Worm (Caenorhabditis elegans) whole organism, L4 larva: ENCODE measurements around the gene ZK596.3.

ENCODE experiments used
- D1046.2 ChIP-seq: fragments of 200-800 bp; sonication (Bioruptor generic); IDR thresholded peaks from 2 replicates; pipeline ENCODE4 v1.3.6; 2022; ENCODE audit warnings: missing genetic modification characterization, missing compliant biosample characterization
- F26F4.8 ChIP-seq: fragments of 200-800 bp; sonication (Bioruptor generic); conservative IDR thresholded peaks from 2 replicates; pipeline ENCODE4 v1.3.6; 2022; ENCODE audit warnings: missing genetic modification characterization, missing compliant biosample characterization
- T20F7.1 ChIP-seq: fragments of 200-800 bp; sonication (Bioruptor generic); optimal IDR thresholded peaks from 2 replicates; lab custom pipeline; 2018; ENCODE audit warnings: mild to moderate bottlenecking, missing genetic modification characterization, missing compliant biosample characterization
- Y105C5A.15 ChIP-seq: fragments of 200-800 bp; sonication (Bioruptor generic); IDR thresholded peaks from 2 replicates; pipeline ENCODE4 v1.3.6; 2022; ENCODE audit warnings: missing genetic modification characterization, missing compliant biosample characterization
- ZK546.5 ChIP-seq, 2 experiments: sonication (generic microtip); optimal IDR thresholded peaks; 2 replicates each; lab custom pipeline; 2017; ENCODE audit warnings: missing biosample characterization in 2 of 2, missing genetic modification characterization in 2 of 2
- aha-1 ChIP-seq: fragments of 150-350 bp; peaks from one replicate; lab custom pipeline; 2014; ENCODE audit warnings: missing biosample characterization, missing genetic modification characterization
- aly-2 ChIP-seq: sonication (generic microtip); optimal IDR thresholded peaks from 2 replicates; lab custom pipeline; 2018; ENCODE audit warnings: missing biosample characterization, missing genetic modification characterization
- arid-1 ChIP-seq: fragments of 200-800 bp; sonication (Bioruptor generic); conservative IDR thresholded peaks from 2 replicates; pipeline ENCODE4 v1.3.6; 2022; ENCODE audit warnings: missing genetic modification reagents, missing genetic modification characterization, missing compliant biosample characterization
- ceh-20 ChIP-seq: fragments of 200-800 bp; sonication (Bioruptor generic); IDR thresholded peaks from 2 replicates; pipeline ENCODE4 v1.3.6; 2022; ENCODE audit warnings: missing genetic modification reagents, missing genetic modification characterization, missing compliant biosample characterization
- ceh-44 ChIP-seq: fragments of 200-800 bp; sonication (Bioruptor generic); IDR thresholded peaks from 2 replicates; pipeline ENCODE4 v1.3.6; 2022; ENCODE audit warnings: missing genetic modification reagents, missing genetic modification characterization, missing compliant biosample characterization
- ceh-62 ChIP-seq: sonication (generic microtip); optimal IDR thresholded peaks from 2 replicates; lab custom pipeline; 2017; ENCODE audit warnings: missing biosample characterization, missing genetic modification characterization
- ceh-82 ChIP-seq: sonication (generic microtip); optimal IDR thresholded peaks from 2 replicates; lab custom pipeline; 2017; ENCODE audit warnings: missing biosample characterization, missing genetic modification characterization
- daf-16 ChIP-seq, 3 experiments: sonication (generic microtip); optimal IDR thresholded peaks; 2 replicates each; lab custom pipeline; 2016 to 2017; ENCODE audit warnings: missing genetic modification characterization in 3 of 3, missing genetic modification reagents in 3 of 3, mild to moderate bottlenecking in 2 of 3, missing compliant biosample characterization in 2 of 3, missing biosample characterization in 1 of 3, moderate library complexity in 1 of 3
- dmd-9 ChIP-seq: fragments of 200-800 bp; sonication (Bioruptor generic); IDR thresholded peaks from 2 replicates; pipeline ENCODE4 v1.3.6; 2022; ENCODE audit warnings: missing genetic modification reagents, missing genetic modification characterization, missing compliant biosample characterization
- dve-1 ChIP-seq: sonication (generic microtip); optimal IDR thresholded peaks from 2 replicates; lab custom pipeline; 2017; ENCODE audit warnings: antibody characterized with exemption, mild to moderate bottlenecking, missing genetic modification characterization, missing compliant biosample characterization; ENCODE audit not compliant: insufficient read depth
- egl-27 ChIP-seq: sonication (generic microtip); optimal IDR thresholded peaks from 3 replicates; lab custom pipeline; 2017; ENCODE audit warnings: missing biosample characterization, missing genetic modification reagents, missing genetic modification characterization
- egl-43 ChIP-seq: fragments of 200-800 bp; sonication (Bioruptor generic); IDR thresholded peaks from 2 replicates; pipeline ENCODE4 v1.3.6; 2022; ENCODE audit warnings: missing genetic modification reagents, missing genetic modification characterization, missing compliant biosample characterization
- hif-1 ChIP-seq, 2 experiments: sonication (generic microtip); optimal IDR thresholded peaks; 2 replicates each; lab custom pipeline; 2016 to 2017; ENCODE audit warnings: missing compliant biosample characterization in 2 of 2, missing genetic modification characterization in 2 of 2, missing genetic modification reagents in 2 of 2, missing genotype in 2 of 2, mild to moderate bottlenecking in 1 of 2
- hlh-11 ChIP-seq: fragments of 200-800 bp; sonication (Bioruptor generic); optimal IDR thresholded peaks from 2 replicates; lab custom pipeline; 2018; ENCODE audit warnings: mild to moderate bottlenecking, missing genetic modification characterization, missing compliant biosample characterization
- hmg-1.1 ChIP-seq: fragments of 200-800 bp; sonication (Bioruptor generic); IDR thresholded peaks from 2 replicates; pipeline ENCODE4 v1.3.6; 2022; ENCODE audit warnings: missing genetic modification reagents, missing genetic modification characterization, missing compliant biosample characterization
- jun-1 ChIP-seq: fragments of 150-350 bp; optimal IDR thresholded peaks from 2 replicates; lab custom pipeline; 2014; ENCODE audit warnings: missing biosample characterization, missing genetic modification reagents, missing genetic modification characterization
- lin-29 ChIP-seq: fragments of 200-800 bp; sonication (Bioruptor generic); IDR thresholded peaks from 2 replicates; pipeline ENCODE4 v1.3.6; 2022; ENCODE audit warnings: missing genetic modification reagents, missing genetic modification characterization, missing compliant biosample characterization
- lin-38 ChIP-seq: fragments of 200-800 bp; sonication (Bioruptor generic); IDR thresholded peaks from 2 replicates; pipeline ENCODE4 v1.3.6; 2022; ENCODE audit warnings: missing genetic modification reagents, missing genetic modification characterization, missing compliant biosample characterization
- madf-9 ChIP-seq: fragments of 200-800 bp; sonication (Bioruptor generic); conservative IDR thresholded peaks from 2 replicates; pipeline ENCODE4 v1.3.6; 2022; ENCODE audit warnings: missing genetic modification reagents, missing genetic modification characterization, missing compliant biosample characterization
- mes-2 ChIP-seq: sonication (generic microtip); optimal IDR thresholded peaks from 2 replicates; lab custom pipeline; 2016; ENCODE audit warnings: missing genotype, mild to moderate bottlenecking, missing genetic modification characterization, missing compliant biosample characterization; ENCODE audit not compliant: poor library complexity, severe bottlenecking
- mxl-3 ChIP-seq: fragments of 200-800 bp; sonication (Bioruptor generic); optimal IDR thresholded peaks from 2 replicates; lab custom pipeline; 2018; ENCODE audit warnings: mild to moderate bottlenecking, missing genetic modification characterization, missing compliant biosample characterization
- nhr-237 ChIP-seq: sonication (generic microtip); optimal IDR thresholded peaks from 2 replicates; lab custom pipeline; 2017; ENCODE audit warnings: missing biosample characterization, missing genetic modification characterization
- nhr-25 ChIP-seq: sonication (generic microtip); optimal IDR thresholded peaks from 2 replicates; lab custom pipeline; 2017; ENCODE audit warnings: missing genetic modification characterization, mild to moderate bottlenecking, missing compliant biosample characterization, antibody characterized with exemption, moderate library complexity, borderline replicate concordance; ENCODE audit not compliant: insufficient read depth
- nhr-41 ChIP-seq: fragments of 200-800 bp; sonication (Bioruptor generic); IDR thresholded peaks from 2 replicates; pipeline ENCODE4 v1.3.6; 2022; ENCODE audit warnings: missing genetic modification reagents, missing genetic modification characterization, missing compliant biosample characterization
- nhr-6 ChIP-seq: fragments of 150-350 bp; optimal IDR thresholded peaks from 2 replicates; lab custom pipeline; 2014; ENCODE audit warnings: missing biosample characterization, missing genetic modification characterization
- pqm-1 ChIP-seq: sonication (generic microtip); optimal IDR thresholded peaks from 2 replicates; lab custom pipeline; 2017; ENCODE audit warnings: missing biosample characterization, missing genetic modification characterization
- snpc-4 ChIP-seq: fragments of 150-350 bp; optimal IDR thresholded peaks from 2 replicates; lab custom pipeline; 2014; ENCODE audit warnings: missing biosample characterization, missing genetic modification characterization
- spr-1 ChIP-seq: sonication (generic microtip); optimal IDR thresholded peaks from 2 replicates; lab custom pipeline; 2016; ENCODE audit warnings: mild to moderate bottlenecking, missing genetic modification characterization, missing compliant biosample characterization
- spr-3 ChIP-seq: fragments of 200-800 bp; sonication (Bioruptor generic); optimal IDR thresholded peaks from 2 replicates; lab custom pipeline; 2018; ENCODE audit warnings: mild to moderate bottlenecking, missing genetic modification characterization, missing compliant biosample characterization
- tra-1 ChIP-seq: fragments of 200-800 bp; sonication (Bioruptor generic); IDR thresholded peaks from 2 replicates; pipeline ENCODE4 v1.3.6; 2022; ENCODE audit warnings: missing genetic modification reagents, missing genetic modification characterization, missing compliant biosample characterization
- unc-62 ChIP-seq, 3 experiments: fragments of 150-350 bp in 1 of 3; sonication (generic microtip); optimal IDR thresholded peaks in 2 of 3; peaks in 1 of 3; 1 replicate in 1 of 3; 2 replicates in 2 of 3; lab custom pipeline; 2014 to 2017; ENCODE audit warnings: missing biosample characterization in 3 of 3, missing genetic modification characterization in 3 of 3, missing genetic modification reagents in 3 of 3, missing genotype in 1 of 3
- vab-7 ChIP-seq: fragments of 200-800 bp; sonication (Bioruptor generic); IDR thresholded peaks from 2 replicates; pipeline ENCODE4 v1.3.6; 2022; ENCODE audit warnings: missing genetic modification reagents, missing genetic modification characterization, missing compliant biosample characterization
- zip-11 ChIP-seq: fragments of 200-800 bp; sonication (Bioruptor generic); IDR thresholded peaks from 2 replicates; pipeline ENCODE4 v1.3.6; 2022; ENCODE audit warnings: missing genetic modification characterization, missing compliant biosample characterization
- zip-2 ChIP-seq: fragments of 150-350 bp; optimal IDR thresholded peaks from 2 replicates; lab custom pipeline; 2014; ENCODE audit warnings: missing biosample characterization, missing genetic modification characterization
- ztf-11 ChIP-seq: fragments of 150-350 bp; optimal IDR thresholded peaks from 2 replicates; lab custom pipeline; 2014; ENCODE audit warnings: missing biosample characterization, missing genetic modification characterization

ZK596.3 gene

ce11 chrIV:10867370-10868146 lies 36.6 kb downstream of the ZK596.3 start:
- 0 out of 2 replicates have a peak, but pooled peaks have one; percentile 9 for TF ChIP-seq F26F4.8 (GFP tag; lab: Robert Waterston, UW)
- TF ChIP-seq unc-62 (GFP tag; optimal IDR thresholded peaks at IDR 0.05 in 1 of 2; lab: Kevin White, UChicago): peak in 1 of 2 experiments; percentile 89
- no peak for TF ChIP-seq unc-62 (tag; optimal IDR thresholded peaks at IDR 0.05; lab: Kevin White, UChicago)
- no peak for TF ChIP-seq daf-16 (GFP tag; optimal IDR thresholded peaks at IDR 0.05; lab: Kevin White, UChicago)
- peak; percentile 71 for TF ChIP-seq daf-16 (tag; optimal IDR thresholded peaks at IDR 0.05; lab: Kevin White, UChicago)
- TF ChIP-seq nhr-237 (tag; lab: Kevin White, UChicago): no peak
- TF ChIP-seq, all 104 proteins: peak for 3

- TF ChIP-seq ceh-62 (tag; lab: Kevin White, UChicago) (no peak), aly-2 (tag; lab: Kevin White, UChicago) (no peak), ztf-11 (tag; lab: Kevin White, UChicago) (no peak), zip-11 (GFP tag; lab: Robert Waterston, UW) (no peak), jun-1 (tag; lab: Kevin White, UChicago) (no peak), ceh-82 (tag; lab: Kevin White, UChicago) (no peak), spr-1 (tag; lab: Kevin White, UChicago) (no peak), ceh-20 (GFP tag; lab: Robert Waterston, UW) (no peak), arid-1 (GFP tag; lab: Robert Waterston, UW) (no peak), hif-1 (tag; optimal IDR thresholded peaks at IDR 0.05; lab: Kevin White, UChicago) (no peak), tra-1 (GFP tag; lab: Robert Waterston, UW) (no peak), nhr-6 (tag; lab: Kevin White, UChicago) (no peak), aha-1 (tag; lab: Kevin White, UChicago) (no peak), lin-29 (no peak), T20F7.1 (no peak), madf-9 (no peak), hmg-1.1 (GFP tag; lab: Robert Waterston, UW) (no peak), dmd-9 (no peak), ceh-44 (no peak)
- TF ChIP-seq, all 104 proteins: peak for 0
Observed at ce11 chrIV:10864031-10864430, 40.2 kb downstream of the ZK596.3 start, which contains the start of gene nish-1. Gene nish-1, plus strand, starts transcription at chrIV:10864331.

ce11 chrIV:10861102-10861501 lies 43.1 kb downstream of the ZK596.3 start, which contains the start of gene rbm-22:
Gene rbm-22, plus strand, starts transcription at chrIV:10861402.
- TF ChIP-seq nhr-25 (tag; lab: Kevin White, UChicago): no peak

ce11 chrIV:10858300-10859016 lies 45.7 kb downstream of the ZK596.3 start, which contains the start of the genes T11G6.2 and hars-1:
Gene T11G6.2, minus strand, starts transcription at chrIV:10858496.
Gene hars-1, plus strand, starts transcription at chrIV:10858957.
- TF ChIP-seq mxl-3 (GFP tag; lab: Kevin White, UChicago) (peak; percentile 98), hlh-11 (tag; lab: Kevin White, UChicago) (peak; percentile 52), nhr-6 (tag; lab: Kevin White, UChicago) (peak; percentile 24), Y105C5A.15 (no peak), arid-1 (GFP tag; lab: Robert Waterston, UW) (no peak), spr-3 (GFP tag; lab: Kevin White, UChicago) (no peak), zip-2 (tag; lab: Kevin White, UChicago) (no peak), vab-7 (no peak), pqm-1 (tag; lab: Kevin White, UChicago) (peak; percentile 76), snpc-4 (no peak), dve-1 (tag; lab: Kevin White, UChicago) (peak; percentile 36), hif-1 (tag; optimal IDR thresholded peaks at IDR 0.05; lab: Kevin White, UChicago) (no peak), ZK546.5 (tag; optimal IDR thresholded peaks at IDR 0.05; lab: Kevin White, UChicago) (no peak), egl-43 (GFP tag; lab: Robert Waterston, UW) (no peak), mes-2 (tag; lab: Kevin White, UChicago) (peak; percentile 51), egl-27 (tag; lab: Kevin White, UChicago) (no peak), D1046.2 (GFP tag; lab: Robert Waterston, UW) (no peak), nhr-237 (tag; lab: Kevin White, UChicago) (no peak), hmg-1.1 (GFP tag; lab: Robert Waterston, UW) (no peak), F26F4.8 (GFP tag; lab: Robert Waterston, UW) (no peak), nhr-41 (GFP tag; lab: Robert Waterston, UW) (no peak), lin-38 (peak; percentile 66), daf-16 (GFP tag; optimal IDR thresholded peaks at IDR 0.05; lab: Kevin White, UChicago) (no peak), daf-16 (tag; optimal IDR thresholded peaks at IDR 0.05; lab: Kevin White, UChicago) (peak; percentile 84)
